Fruit fly (Drosophila melanogaster) whole organism, prepupa: ENCODE data around the gene pasi1.

ENCODE experiments used
- CG1621 ChIP-seq: fragments of 200-800 bp; sonication (Bioruptor generic); optimal IDR thresholded peaks from 3 replicates; lab custom pipeline; 2018; ENCODE audit warnings: missing biosample characterization, mild to moderate bottlenecking, missing genetic modification characterization
- CG6276 ChIP-seq: fragments of 200-800 bp; sonication (Bioruptor generic); optimal IDR thresholded peaks from 2 replicates; lab custom pipeline; 2017; ENCODE audit warnings: missing biosample characterization, mild to moderate bottlenecking, missing genetic modification characterization
- Hr38 ChIP-seq: sonication (Bioruptor generic); optimal IDR thresholded peaks from 2 replicates; lab custom pipeline; 2016; ENCODE audit warnings: missing biosample characterization, missing genetic modification characterization
- OdsH ChIP-seq: fragments of 200-800 bp; sonication (Bioruptor generic); optimal IDR thresholded peaks from 3 replicates; lab custom pipeline; 2016; ENCODE audit warnings: missing biosample characterization, missing genetic modification characterization
- fd85E ChIP-seq: fragments of 200-800 bp; sonication (Bioruptor generic); optimal IDR thresholded peaks from 3 replicates; lab custom pipeline; 2016; ENCODE audit warnings: missing biosample characterization, missing genetic modification characterization
- fkh ChIP-seq: fragments of 200-800 bp; sonication (Bioruptor generic); optimal IDR thresholded peaks from 3 replicates; lab custom pipeline; 2017; ENCODE audit warnings: missing biosample characterization, mild to moderate bottlenecking, missing genetic modification characterization, moderate library complexity

DNA sequence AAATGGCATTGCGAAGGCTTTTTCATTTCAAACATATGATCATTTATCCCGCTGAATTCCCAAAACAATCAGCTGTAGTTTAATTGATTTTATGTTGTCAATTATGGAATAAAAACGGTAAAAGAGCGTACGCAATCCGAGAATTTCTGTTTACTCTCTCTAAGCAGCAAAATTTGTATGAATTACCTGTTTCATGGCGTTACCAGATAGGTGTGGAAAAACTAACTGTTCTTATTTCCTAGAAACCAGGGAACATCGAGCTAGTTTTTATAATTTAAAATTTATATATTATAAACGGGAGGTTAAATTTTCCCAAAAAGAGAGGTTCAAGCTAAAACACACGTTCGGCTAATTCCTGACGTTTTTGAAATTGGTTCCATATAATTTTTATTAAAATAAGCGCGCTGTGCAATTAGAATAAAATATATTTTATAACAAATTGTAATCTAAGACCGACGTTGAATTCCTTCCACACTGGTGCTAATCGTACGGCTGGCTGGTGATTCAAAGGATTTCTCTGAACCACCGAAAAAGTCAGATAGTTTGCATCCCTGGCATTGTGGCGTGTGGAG lies 12.2 kb downstream of the pasi1 start, which contains the start of gene CG17801:
- TF ChIP-seq fkh (GFP tag; lab: Kevin White, UChicago) (no peak), CG1621 (no peak), Hr38 (GFP tag; lab: Kevin White, UChicago) (no peak), OdsH (GFP tag; lab: Kevin White, UChicago) (no peak), CG6276 (GFP tag; lab: Kevin White, UChicago) (no peak), fd85E (GFP tag; lab: Kevin White, UChicago) (no peak)
